Fruit fly (Drosophila melanogaster): ENCODE measurements around the gene wts.

wts gene

DNA sequence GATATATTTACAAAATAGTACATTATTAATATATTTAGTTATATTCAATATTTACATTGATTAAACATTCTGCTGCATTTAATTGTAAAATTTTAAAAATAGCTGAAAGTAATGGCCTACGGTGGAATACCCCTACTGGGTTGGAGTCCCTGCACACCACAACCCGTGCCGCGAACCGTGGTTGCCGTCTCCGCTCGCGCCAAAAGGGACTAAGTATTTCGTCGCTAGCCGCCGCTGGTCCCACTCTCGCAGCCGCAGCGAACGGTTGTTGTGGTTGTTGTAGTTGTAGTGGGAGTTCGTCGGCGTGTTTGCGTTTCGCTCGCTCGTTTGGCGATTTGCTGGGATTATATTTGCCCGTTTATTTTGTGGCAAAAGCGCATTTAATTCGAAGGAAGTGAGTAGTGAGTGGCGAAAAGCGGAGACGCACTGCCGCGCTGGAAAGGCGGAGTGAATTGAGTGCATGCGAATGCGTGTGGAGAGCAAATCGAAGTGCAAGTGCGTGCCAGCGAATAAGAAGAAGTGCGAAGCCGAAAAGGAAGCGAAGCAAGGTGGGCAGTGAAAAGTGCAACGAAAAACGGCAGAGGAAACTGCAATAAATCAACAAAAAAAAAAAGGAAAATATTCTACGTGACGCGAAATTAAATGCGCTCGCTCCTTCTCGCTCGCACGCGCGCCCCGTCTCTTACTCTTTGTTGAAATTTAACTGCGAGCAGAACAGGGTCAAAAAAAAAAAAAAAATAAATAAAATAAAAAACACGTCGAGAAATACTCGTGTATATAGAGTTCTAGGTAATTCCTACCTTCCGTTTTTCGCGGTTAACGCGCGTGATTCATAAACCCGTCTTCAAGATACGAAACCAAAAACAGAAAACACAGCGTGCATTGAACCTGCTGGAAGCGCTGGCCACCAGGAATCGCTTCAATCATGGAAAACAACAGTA, 2.2 kb upstream of the wts start, which contains the start of gene cindr (continued):
- TF ChIP-seq Hr51 (GFP tag; optimal IDR thresholded peaks at IDR 0.05) (peak; percentile 26 to 28), CG2678 (tag; optimal IDR thresholded peaks at IDR 0.05) (peak; percentile 48), Hr78 (GFP tag; optimal IDR thresholded peaks at IDR 0.05) (no peak), ham (GFP tag; IDR thresholded peaks at IDR 0.05) (no peak), gsb-n (tag; optimal IDR thresholded peaks at IDR 0.05) (peak; percentile 8), CG17328 (GFP tag; IDR thresholded peaks at IDR 0.05) (peak; percentile 15; the same call in 1 of the 2 replicates), C15 (GFP tag; IDR thresholded peaks at IDR 0.05) (no peak), CG15011 (GFP tag; optimal IDR thresholded peaks at IDR 0.05) (no peak), Hmx (GFP tag; optimal IDR thresholded peaks at IDR 0.05) (peak; percentile 17), Max (GFP tag; optimal IDR thresholded peaks at IDR 0.05) (peak; percentile 17), zen2 (GFP tag; IDR thresholded peaks at IDR 0.05; ENCODE audit: partially characterized antibody) (no peak), yki (optimal IDR thresholded peaks at IDR 0.05) (no peak), CG9932 (GFP tag; IDR thresholded peaks at IDR 0.05) (peak; percentile 80), CG2116 (GFP tag; optimal IDR thresholded peaks at IDR 0.05) (peak; percentile 67), CG9797 (GFP tag; optimal IDR thresholded peaks at IDR 0.05) (peak; percentile 99), amos (GFP tag; IDR thresholded peaks at IDR 0.05; ENCODE audit: partially characterized antibody) (peak; percentile 62), CG16863 (GFP tag; optimal IDR thresholded peaks at IDR 0.05) (peak; percentile 30), klu (GFP tag; IDR thresholded peaks at IDR 0.05) (peak; percentile 57; the same call in 1 of the 2 replicates), HLH4C (GFP tag; IDR thresholded peaks at IDR 0.05; ENCODE audit: partially characterized antibody) (peak; percentile 28; the same call in 2 of the 3 replicates), CG3065 (GFP tag; optimal IDR thresholded peaks at IDR 0.05) (peak; percentile 17), tll (GFP tag; optimal IDR thresholded peaks at IDR 0.05) (no peak), CG7786 (GFP tag; optimal IDR thresholded peaks at IDR 0.05) (peak; percentile 48), Side (GFP tag; optimal IDR thresholded peaks at IDR 0.05) (peak; percentile 56), pho (GFP tag; optimal IDR thresholded peaks at IDR 0.05) (peak; percentile 59), CG12391 (tag; optimal IDR thresholded peaks at IDR 0.05) (peak; percentile 70), CG7357 (GFP tag; IDR thresholded peaks at IDR 0.05) (no peak), CG3847 (GFP tag; IDR thresholded peaks at IDR 0.05) (peak; percentile 84), prd (optimal IDR thresholded peaks at IDR 0.05) (no peak), prd (GFP tag; IDR thresholded peaks at IDR 0.05) (peak; percentile 36; the same call in 1 of the 3 replicates), CG2202 (tag; optimal IDR thresholded peaks at IDR 0.05) (peak; percentile 32), HmgD (GFP tag; optimal IDR thresholded peaks at IDR 0.05) (no peak), CG18619 (GFP tag; optimal IDR thresholded peaks at IDR 0.05) (peak; percentile 16), ac (GFP tag; optimal IDR thresholded peaks at IDR 0.05) (no peak), CG18011 (GFP tag; optimal IDR thresholded peaks at IDR 0.05) (no peak), nau (GFP tag; optimal IDR thresholded peaks at IDR 0.05) (peak; percentile 39), Ets65A (GFP tag) (peak; percentile 94), CG9215 (GFP tag; IDR thresholded peaks at IDR 0.05) (peak; percentile 44), CG11085 (GFP tag; IDR thresholded peaks at IDR 0.05) (0 out of 2 replicates have a peak, but pooled peaks have one; percentile 27), PHDP (tag; optimal IDR thresholded peaks at IDR 0.05) (no peak), wor (GFP tag; IDR thresholded peaks at IDR 0.05) (no peak), fru (optimal IDR thresholded peaks at IDR 0.05) (no peak), CG10565 (GFP tag; optimal IDR thresholded peaks at IDR 0.05) (no peak), dmrt99B (tag; optimal IDR thresholded peaks at IDR 0.05) (peak; percentile 12), org-1 (GFP tag; optimal IDR thresholded peaks at IDR 0.05) (no peak), p53 (GFP tag; optimal IDR thresholded peaks at IDR 0.05) (peak; percentile 53), maf-S (GFP tag; optimal IDR thresholded peaks at IDR 0.05) (peak; percentile 41), grn (GFP tag; optimal IDR thresholded peaks at IDR 0.05) (no peak), CG4820 (GFP tag; optimal IDR thresholded peaks at IDR 0.05) (no peak), sqz (GFP tag; optimal IDR thresholded peaks at IDR 0.05) (peak; percentile 81)

Data from whole organism, embryonic.